Fruit fly (Drosophila melanogaster) whole organism: ENCODE results near the gene nonA-l.

Source experiments
- CG8478 ChIP-seq: fragments of >200 bp; optimal IDR thresholded peaks from 2 replicates; lab custom pipeline; 2018; ENCODE audit warnings: inconsistent platforms
- Dll ChIP-seq: fragments of >200 bp; optimal IDR thresholded peaks from 2 replicates; lab custom pipeline; 2017
- EcR ChIP-seq, 2 experiments: fragments of >200 bp; optimal IDR thresholded peaks; 2 replicates each; lab custom pipeline; 2017; ENCODE audit warnings: missing biosample characterization in 2 of 2, missing genetic modification characterization in 2 of 2, missing genetic modification reagents in 2 of 2
- pan ChIP-seq: fragments of >200 bp; optimal IDR thresholded peaks from 2 replicates; lab custom pipeline; 2017
- psq ChIP-seq: fragments of >200 bp; optimal IDR thresholded peaks from 2 replicates; lab custom pipeline; 2017
- usp ChIP-seq: fragments of >200 bp; optimal IDR thresholded peaks from 2 replicates; lab custom pipeline; 2017; ENCODE audit warnings: missing biosample characterization, missing genetic modification characterization, mixed read lengths

nonA-l gene

dm6 chr3R:16676518-16676917, 36.5 kb downstream of the nonA-l start:
- no peak for TF ChIP-seq usp (GFP tag; lab: Kevin White, UChicago)
- no peak for TF ChIP-seq EcR (GFP tag; optimal IDR thresholded peaks at IDR 0.05; lab: Kevin White, UChicago)
- TF ChIP-seq CG8478 (lab: Kevin White, UChicago), result no peak
- TF ChIP-seq psq (lab: Kevin White, UChicago), result no peak
- TF ChIP-seq pan (lab: Kevin White, UChicago), result no peak
- no peak for TF ChIP-seq Dll (lab: Kevin White, UChicago)

DNA sequence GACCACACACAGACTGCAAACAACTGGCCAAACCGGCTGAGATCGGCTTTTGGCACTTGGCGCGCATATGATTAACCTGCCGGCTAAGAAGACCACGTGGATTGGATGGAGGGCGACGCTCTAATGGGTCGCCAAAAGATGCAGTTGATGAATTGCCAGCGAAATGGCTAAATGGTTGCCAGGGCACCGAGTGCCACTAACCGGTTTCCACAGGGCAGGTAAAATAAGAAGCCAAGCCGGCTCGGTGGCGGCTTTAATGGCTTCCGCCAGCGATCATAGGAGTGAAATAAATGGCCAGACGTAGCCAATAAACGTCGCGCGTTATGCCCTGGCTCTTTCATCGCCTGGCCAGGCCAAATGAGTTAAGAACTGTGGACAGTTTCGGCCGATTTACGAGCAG, 37.9 kb downstream of the nonA-l start:
- TF ChIP-seq EcR (GFP tag; optimal IDR thresholded peaks at IDR 0.05; lab: Kevin White, UChicago), result no peak
- TF ChIP-seq usp (GFP tag; lab: Kevin White, UChicago), result no peak
- no peak for TF ChIP-seq Dll (lab: Kevin White, UChicago)
- TF ChIP-seq psq (lab: Kevin White, UChicago), result no peak
- TF ChIP-seq CG8478 (lab: Kevin White, UChicago), result no peak
- TF ChIP-seq pan (lab: Kevin White, UChicago), result no peak

dm6 chr3R:16682901-16683300, 42.9 kb downstream of the nonA-l start:
- TF ChIP-seq psq (lab: Kevin White, UChicago) (no peak), CG8478 (lab: Kevin White, UChicago) (no peak), Dll (lab: Kevin White, UChicago) (no peak), EcR (GFP tag; optimal IDR thresholded peaks at IDR 0.05; lab: Kevin White, UChicago) (no peak), pan (lab: Kevin White, UChicago) (no peak), usp (GFP tag; lab: Kevin White, UChicago) (no peak)
